Worm (Caenorhabditis elegans) whole organism, young adult: Measurements from ENCODE around the gene cah-1.

ENCODE experiments used
- B0019.2 ChIP-seq: fragments of 200-800 bp; sonication (Bioruptor generic); conservative IDR thresholded peaks from 2 replicates; pipeline ENCODE4 v1.3.6; 2022; ENCODE audit warnings: missing genetic modification reagents, missing genetic modification characterization, missing compliant biosample characterization
- B0035.1 ChIP-seq: sonication (generic microtip); optimal IDR thresholded peaks from 2 replicates; lab custom pipeline; 2016; ENCODE audit warnings: missing genetic modification characterization, mild to moderate bottlenecking, missing compliant biosample characterization, missing genotype, missing genetic modification reagents
- attf-6 ChIP-seq: fragments of 200-800 bp; sonication (Bioruptor generic); IDR thresholded peaks from 2 replicates; pipeline ENCODE4 v1.3.6; 2022; ENCODE audit warnings: missing genetic modification reagents, missing genetic modification characterization, missing compliant biosample characterization
- dpl-1 ChIP-seq: fragments of 150-350 bp; optimal IDR thresholded peaks from 2 replicates; lab custom pipeline; 2014; ENCODE audit warnings: missing biosample characterization, missing genetic modification reagents, missing genetic modification characterization
- mxl-1 ChIP-seq: sonication (generic microtip); optimal IDR thresholded peaks from 2 replicates; lab custom pipeline; 2016; ENCODE audit warnings: missing genetic modification characterization, missing compliant biosample characterization
- snpc-1.3 ChIP-seq: sonication (generic microtip); optimal IDR thresholded peaks from 2 replicates; lab custom pipeline; 2017; ENCODE audit warnings: missing genetic modification characterization, mild to moderate bottlenecking, missing compliant biosample characterization, antibody characterized with exemption, moderate library complexity, missing genotype, missing genetic modification reagents; ENCODE audit not compliant: insufficient read depth
- snpc-4 ChIP-seq, 5 experiments: fragments of 150-350 bp in 1 of 5; sonication (generic microtip) in 4 of 5; optimal IDR thresholded peaks; 2 replicates each; lab custom pipeline; 2014 to 2018; ENCODE audit warnings: missing genetic modification characterization in 5 of 5, missing biosample characterization in 3 of 5, antibody characterized with exemption in 2 of 5, mild to moderate bottlenecking in 2 of 5, missing compliant biosample characterization in 2 of 5, missing genotype in 2 of 5, moderate library complexity in 2 of 5, missing genetic modification reagents in 1 of 5
- unc-62 ChIP-seq: fragments of 150-350 bp; optimal IDR thresholded peaks from 2 replicates; lab custom pipeline; 2014; ENCODE audit warnings: missing biosample characterization, missing genetic modification reagents, missing genetic modification characterization

DNA sequence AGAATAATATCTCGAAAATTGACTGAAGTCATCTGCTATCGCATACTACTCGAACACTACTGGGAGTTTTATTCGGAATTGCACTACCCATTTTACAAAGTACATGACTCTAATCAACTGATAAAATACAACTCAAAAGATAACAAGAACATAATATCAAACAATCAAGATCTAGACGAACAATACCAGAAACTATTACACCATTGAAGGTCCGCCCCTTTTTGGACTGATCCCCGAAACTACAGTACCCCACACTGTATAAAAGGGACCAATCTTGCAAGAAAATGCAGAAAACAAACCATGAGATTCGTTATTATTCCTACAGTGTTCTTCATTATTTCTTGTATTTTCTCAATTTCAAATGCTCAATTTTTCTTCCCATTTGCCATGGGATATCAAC is 9.1 kb upstream of the cah-1 start, which contains the start of gene F54D8.10:
- no peak for TF ChIP-seq dpl-1
- no peak for TF ChIP-seq B0035.1
- TF ChIP-seq snpc-1.3 (tag; lab: Kevin White, UChicago) = no peak
- TF ChIP-seq B0019.2 = no peak
- no peak for TF ChIP-seq snpc-4 (GFP tag; optimal IDR thresholded peaks at IDR 0.05; lab: Kevin White, UChicago)
- no peak for TF ChIP-seq snpc-4 (tag; optimal IDR thresholded peaks at IDR 0.05; lab: Kevin White, UChicago)
- TF ChIP-seq attf-6 (GFP tag; lab: Robert Waterston, UW) = no peak
- no peak for TF ChIP-seq mxl-1 (tag; lab: Kevin White, UChicago)
- no peak for TF ChIP-seq unc-62 (GFP tag; lab: Kevin White, UChicago)
